Fruit fly (Drosophila melanogaster) whole organism, embryonic: ENCODE measurements around the gene msps.
A peak's percentile ranks its signal among the peaks of the same experiment; 100 is the strongest.

Experiments
- Ada2b ChIP-seq: fragments of 200-800 bp; sonication (Bioruptor generic); IDR thresholded peaks from 2 replicates; pipeline ENCODE4 v1.3.6; 2022; ENCODE audit warnings: missing biosample characterization, missing genetic modification characterization
- Bdp1 ChIP-seq: fragments of 200-800 bp; sonication (Bioruptor generic); optimal IDR thresholded peaks from 3 replicates; lab custom pipeline; 2016; ENCODE audit warnings: missing biosample characterization, missing genetic modification characterization
- CG10462 ChIP-seq: fragments of 200-800 bp; sonication (Bioruptor generic); optimal IDR thresholded peaks from 2 replicates; lab custom pipeline; 2016; ENCODE audit warnings: missing biosample characterization, missing genetic modification characterization
- CG10654 ChIP-seq: fragments of 200-800 bp; sonication (Bioruptor generic); optimal IDR thresholded peaks from 2 replicates; lab custom pipeline; 2016; ENCODE audit warnings: missing biosample characterization, missing genetic modification characterization
- CG15011 ChIP-seq: fragments of 200-800 bp; sonication (Bioruptor generic); optimal IDR thresholded peaks from 3 replicates; lab custom pipeline; 2018; ENCODE audit warnings: missing biosample characterization, mild to moderate bottlenecking, missing genetic modification characterization
- CG15269 ChIP-seq: fragments of 200-800 bp; sonication (Bioruptor generic); optimal IDR thresholded peaks from 2 replicates; lab custom pipeline; 2018; ENCODE audit warnings: missing biosample characterization, mild to moderate bottlenecking, missing genetic modification characterization, moderate library complexity
- CG16779 ChIP-seq: fragments of 200-800 bp; sonication (Bioruptor generic); IDR thresholded peaks from 2 replicates; pipeline ENCODE4 v1.3.6; 2022; ENCODE audit warnings: missing biosample characterization, missing genetic modification characterization
- CG16863 ChIP-seq: fragments of 200-800 bp; sonication (Bioruptor generic); optimal IDR thresholded peaks from 3 replicates; lab custom pipeline; 2016; ENCODE audit warnings: missing biosample characterization, missing genetic modification characterization
- CG2889 ChIP-seq: fragments of 200-800 bp; sonication (Bioruptor generic); IDR thresholded peaks from 3 replicates; pipeline ENCODE4 v1.3.6; 2022; ENCODE audit warnings: missing biosample characterization, missing genetic modification characterization
- CG3065 ChIP-seq: fragments of 200-800 bp; sonication (Bioruptor generic); optimal IDR thresholded peaks from 2 replicates; lab custom pipeline; 2016; ENCODE audit warnings: missing biosample characterization, missing genetic modification characterization
- CG31365 ChIP-seq: fragments of 200-800 bp; sonication (Bioruptor generic); optimal IDR thresholded peaks from 2 replicates; lab custom pipeline; 2018; ENCODE audit warnings: missing biosample characterization, mild to moderate bottlenecking, missing genetic modification characterization
- CG3847 ChIP-seq: fragments of 200-800 bp; sonication (Bioruptor generic); IDR thresholded peaks from 2 replicates; pipeline ENCODE4 v1.3.6; 2022; ENCODE audit warnings: missing biosample characterization, missing genetic modification characterization
- CG6272 ChIP-seq: fragments of 200-800 bp; sonication (Bioruptor generic); IDR thresholded peaks from 2 replicates; pipeline ENCODE4 v1.3.6; 2022; ENCODE audit warnings: missing biosample characterization, missing genetic modification characterization
- CG6654 ChIP-seq: fragments of 200-800 bp; sonication (Bioruptor generic); optimal IDR thresholded peaks from 2 replicates; lab custom pipeline; 2017; ENCODE audit warnings: missing biosample characterization, mild to moderate bottlenecking, missing genetic modification characterization
- CG7745 ChIP-seq: fragments of 200-800 bp; sonication (Bioruptor generic); optimal IDR thresholded peaks from 2 replicates; lab custom pipeline; 2018; ENCODE audit warnings: missing biosample characterization, mild to moderate bottlenecking, missing genetic modification characterization, moderate library complexity
- CG7963 ChIP-seq: fragments of 200-800 bp; sonication (Bioruptor generic); IDR thresholded peaks from 3 replicates; pipeline ENCODE4 v1.3.6; 2022; ENCODE audit warnings: missing biosample characterization, missing genetic modification characterization; ENCODE audit not compliant: partially characterized antibody
- CG8944 ChIP-seq: fragments of 200-800 bp; sonication (Bioruptor generic); optimal IDR thresholded peaks from 3 replicates; lab custom pipeline; 2016; ENCODE audit warnings: missing biosample characterization, missing genetic modification characterization
- CG9932 ChIP-seq: fragments of 200-800 bp; sonication (Bioruptor generic); IDR thresholded peaks from 2 replicates; pipeline ENCODE4 v1.3.6; 2022; ENCODE audit warnings: missing biosample characterization, missing genetic modification characterization
- Camta ChIP-seq: fragments of 200-800 bp; sonication (Bioruptor generic); optimal IDR thresholded peaks from 2 replicates; lab custom pipeline; 2016; ENCODE audit warnings: missing biosample characterization, missing genetic modification characterization
- CoRest ChIP-seq: fragments of 200-800 bp; sonication (Bioruptor generic); optimal IDR thresholded peaks from 3 replicates; lab custom pipeline; 2018; ENCODE audit warnings: missing biosample characterization, mild to moderate bottlenecking, missing genetic modification characterization, moderate library complexity
- Dip3 ChIP-seq: fragments of 200-800 bp; sonication (Bioruptor generic); optimal IDR thresholded peaks from 3 replicates; lab custom pipeline; 2016; ENCODE audit warnings: missing biosample characterization, missing genetic modification characterization
- ERR ChIP-seq: fragments of 200-800 bp; sonication (Bioruptor generic); optimal IDR thresholded peaks from 2 replicates; lab custom pipeline; 2016; ENCODE audit warnings: missing biosample characterization, missing genetic modification characterization
- HLH3B ChIP-seq: fragments of 200-800 bp; sonication (Bioruptor generic); IDR thresholded peaks from 2 replicates; pipeline ENCODE4 v1.3.6; 2022; ENCODE audit warnings: missing biosample characterization, missing genetic modification characterization
- Hey ChIP-seq: fragments of 200-800 bp; sonication (Bioruptor generic); optimal IDR thresholded peaks from 3 replicates; lab custom pipeline; 2018; ENCODE audit warnings: missing biosample characterization, mild to moderate bottlenecking, missing genetic modification characterization
- HmgZ ChIP-seq: fragments of 200-800 bp; sonication (Bioruptor generic); optimal IDR thresholded peaks from 2 replicates; lab custom pipeline; 2018; ENCODE audit warnings: missing biosample characterization, mild to moderate bottlenecking, missing genetic modification characterization
- Meics ChIP-seq: fragments of 200-800 bp; sonication (Bioruptor generic); optimal IDR thresholded peaks from 2 replicates; lab custom pipeline; 2017; ENCODE audit warnings: missing biosample characterization, mild to moderate bottlenecking, missing genetic modification characterization
- NC2α ChIP-seq: fragments of 200-800 bp; sonication (Bioruptor generic); optimal IDR thresholded peaks from 2 replicates; lab custom pipeline; 2016; ENCODE audit warnings: missing biosample characterization, missing genetic modification characterization
- Nf-YA ChIP-seq: fragments of 200-800 bp; sonication (Bioruptor generic); IDR thresholded peaks from 2 replicates; pipeline ENCODE4 v1.3.6; 2022; ENCODE audit warnings: missing biosample characterization, missing genetic modification characterization
- Spps ChIP-seq: fragments of 200-800 bp; sonication (Bioruptor generic); optimal IDR thresholded peaks from 2 replicates; lab custom pipeline; 2018; ENCODE audit warnings: missing biosample characterization, mild to moderate bottlenecking, missing genetic modification characterization
- Ssrp ChIP-seq: fragments of 200-800 bp; sonication (Bioruptor generic); optimal IDR thresholded peaks from 2 replicates; lab custom pipeline; 2018; ENCODE audit warnings: missing biosample characterization, mild to moderate bottlenecking, missing genetic modification characterization, moderate library complexity
- Taf1 ChIP-seq: fragments of 200-800 bp; sonication (Bioruptor generic); IDR thresholded peaks from 2 replicates; pipeline ENCODE4 v1.3.6; 2022; ENCODE audit warnings: missing biosample characterization, missing genetic modification characterization
- Xrp1 ChIP-seq: fragments of 200-800 bp; sonication (Bioruptor generic); IDR thresholded peaks from 2 replicates; pipeline ENCODE4 v1.3.6; 2022; ENCODE audit warnings: missing biosample characterization, missing genetic modification characterization
- YL-1 ChIP-seq: fragments of 200-800 bp; sonication (Bioruptor generic); optimal IDR thresholded peaks from 3 replicates; lab custom pipeline; 2017; ENCODE audit warnings: missing biosample characterization, mild to moderate bottlenecking, missing genetic modification characterization
- abd-A ChIP-seq: fragments of 200-800 bp; sonication (Bioruptor generic); optimal IDR thresholded peaks from 3 replicates; lab custom pipeline; 2019; ENCODE audit warnings: missing biosample characterization, mild to moderate bottlenecking, missing genetic modification characterization, moderate library complexity
- amos ChIP-seq: fragments of 200-800 bp; sonication (Bioruptor generic); IDR thresholded peaks from 2 replicates; pipeline ENCODE4 v1.3.6; 2022; ENCODE audit warnings: missing biosample characterization, missing genetic modification characterization; ENCODE audit not compliant: partially characterized antibody
- br ChIP-seq: fragments of >200 bp; optimal IDR thresholded peaks from 2 replicates; lab custom pipeline; 2017
- ci ChIP-seq: fragments of 200-800 bp; sonication (Bioruptor generic); IDR thresholded peaks from 3 replicates; pipeline ENCODE4 v1.3.6; 2022; ENCODE audit warnings: missing biosample characterization, missing genetic modification characterization
- crp ChIP-seq, 2 experiments: fragments of 200-800 bp; sonication (Bioruptor generic); optimal IDR thresholded peaks; 2 replicates in 1 of 2; 3 replicates in 1 of 2; lab custom pipeline; 2017; ENCODE audit warnings: missing biosample characterization in 2 of 2, missing genetic modification characterization in 2 of 2, mild to moderate bottlenecking in 1 of 2, moderate library complexity in 1 of 2
- danr ChIP-seq: fragments of 200-800 bp; sonication (Bioruptor generic); IDR thresholded peaks from 2 replicates; pipeline ENCODE4 v1.3.6; 2022; ENCODE audit warnings: missing biosample characterization, missing genetic modification characterization
- dmrt99B ChIP-seq: fragments of 200-800 bp; sonication (Bioruptor generic); optimal IDR thresholded peaks from 2 replicates; lab custom pipeline; 2018; ENCODE audit warnings: missing biosample characterization, mild to moderate bottlenecking, missing genetic modification characterization, moderate library complexity
- fd3F ChIP-seq: fragments of 200-800 bp; sonication (Bioruptor generic); optimal IDR thresholded peaks from 2 replicates; lab custom pipeline; 2018; ENCODE audit warnings: missing biosample characterization, mild to moderate bottlenecking, missing genetic modification characterization, moderate library complexity
- grau ChIP-seq: fragments of 200-800 bp; optimal IDR thresholded peaks from 3 replicates; lab custom pipeline; 2019; ENCODE audit warnings: missing biosample characterization, mild to moderate bottlenecking, missing genetic modification characterization, moderate library complexity
- lbe ChIP-seq: fragments of 200-800 bp; sonication (Bioruptor generic); optimal IDR thresholded peaks from 2 replicates; lab custom pipeline; 2016; ENCODE audit warnings: missing biosample characterization, mild to moderate bottlenecking, missing genetic modification characterization
- oc ChIP-seq: fragments of 200-800 bp; sonication (Bioruptor generic); optimal IDR thresholded peaks from 2 replicates; lab custom pipeline; 2018; ENCODE audit warnings: missing biosample characterization, mild to moderate bottlenecking, missing genetic modification characterization, moderate library complexity
- phol ChIP-seq: fragments of 200-800 bp; sonication (Bioruptor generic); optimal IDR thresholded peaks from 3 replicates; lab custom pipeline; 2018; ENCODE audit warnings: missing biosample characterization, mild to moderate bottlenecking, missing genetic modification characterization, moderate library complexity
- pnt ChIP-seq: fragments of 200-800 bp; sonication (Bioruptor generic); optimal IDR thresholded peaks from 3 replicates; lab custom pipeline; 2016; ENCODE audit warnings: missing biosample characterization, missing genetic modification characterization
- ranshi ChIP-seq: fragments of 200-800 bp; sonication (Bioruptor generic); IDR thresholded peaks from 2 replicates; pipeline ENCODE4 v1.3.6; 2022; ENCODE audit warnings: missing biosample characterization, missing genetic modification characterization
- rib ChIP-seq: fragments of 200-800 bp; sonication (Bioruptor generic); IDR thresholded peaks from 2 replicates; pipeline ENCODE4 v1.3.6; 2022; ENCODE audit warnings: missing biosample characterization, missing genetic modification characterization
- ro ChIP-seq: fragments of 200-800 bp; sonication (Bioruptor generic); IDR thresholded peaks from 2 replicates; pipeline ENCODE4 v1.3.6; 2022; ENCODE audit warnings: missing biosample characterization, missing genetic modification characterization
- row ChIP-seq: fragments of 200-800 bp; sonication (Bioruptor generic); IDR thresholded peaks from 3 replicates; pipeline ENCODE4 v1.3.6; 2022; ENCODE audit warnings: missing biosample characterization, missing genetic modification characterization

Gene msps

DNA sequence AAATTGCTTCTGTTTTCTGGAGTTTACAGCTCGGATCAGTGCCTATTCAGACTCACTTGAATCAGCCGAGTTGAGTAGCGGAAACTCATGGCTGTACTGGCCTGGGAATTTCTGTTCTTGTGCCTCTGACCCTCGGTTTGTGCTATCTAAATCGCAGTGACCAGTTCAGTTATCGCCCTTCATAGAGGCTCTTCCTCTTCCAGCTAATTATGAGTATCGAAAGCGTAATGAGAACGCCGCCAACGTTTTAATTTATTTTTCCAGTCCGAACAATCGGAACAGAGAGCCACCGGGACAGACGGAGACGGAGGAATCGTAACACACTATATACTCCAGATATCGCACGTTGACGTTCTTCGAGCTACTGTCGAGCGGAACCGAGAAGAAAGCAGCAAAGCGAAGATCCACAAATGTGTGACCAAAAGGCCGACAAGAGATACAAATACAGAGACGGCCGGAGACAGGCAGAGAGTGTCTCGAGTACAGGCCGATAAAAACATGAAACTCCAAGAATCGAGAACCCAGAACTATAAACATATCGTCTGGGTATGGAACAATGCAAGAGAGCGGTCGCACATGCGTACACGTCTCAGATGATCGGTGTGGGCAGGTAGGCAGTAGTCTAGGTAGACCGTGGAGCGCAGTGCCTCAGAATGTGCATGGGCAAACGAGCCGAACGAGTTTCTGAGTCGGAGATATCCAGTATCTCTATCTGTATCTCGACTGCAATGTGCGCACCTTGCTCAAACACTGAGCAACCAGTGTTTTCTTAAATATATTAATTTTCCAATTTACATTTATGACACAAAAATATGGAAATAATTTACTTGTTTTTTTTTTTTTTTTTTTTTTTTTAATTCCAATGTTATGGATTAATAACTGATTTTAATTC is 21.3 kb downstream of the msps start (continued):
- TF ChIP-seq dmrt99B (tag; lab: Kevin White, UChicago), result peak; percentile 59
- TF ChIP-seq Ssrp, result peak; percentile 65
- TF ChIP-seq row (GFP tag; lab: Robert Waterston, UW), result peak; percentile 85
- no peak for TF ChIP-seq lbe (GFP tag; lab: Kevin White, UChicago)
- TF ChIP-seq abd-A (tag; lab: Kevin White, UChicago), result no peak
- peak; percentile 51 for TF ChIP-seq Camta (GFP tag; lab: Kevin White, UChicago)
- TF ChIP-seq CG3847 (GFP tag; lab: Robert Waterston, UW), result no peak
- no peak for TF ChIP-seq HmgZ
- no peak for TF ChIP-seq rib (GFP tag; lab: Robert Waterston, UW)
- peak; percentile 86 for TF ChIP-seq ci (GFP tag; lab: Robert Waterston, UW)
- no peak for TF ChIP-seq Bdp1 (GFP tag; lab: Kevin White, UChicago)
- no peak for TF ChIP-seq CG9932
- no peak for TF ChIP-seq br
- peak; percentile 39; the same call in 1 of the 2 replicates for TF ChIP-seq danr (GFP tag; lab: Robert Waterston, UW)
- no peak for TF ChIP-seq amos (GFP tag; lab: Robert Waterston, UW)
- TF ChIP-seq Meics (GFP tag; lab: Kevin White, UChicago), result peak; percentile 30
- peak; percentile 20 for TF ChIP-seq Spps
- TF ChIP-seq CoRest (tag; lab: Kevin White, UChicago), result peak; percentile 48
- no peak for TF ChIP-seq fd3F
- peak; percentile 75 for TF ChIP-seq grau
- TF ChIP-seq Taf1, result no peak
- no peak for TF ChIP-seq crp (GFP tag; optimal IDR thresholded peaks at IDR 0.05; lab: Kevin White, UChicago)
- no peak for TF ChIP-seq CG15269
- TF ChIP-seq CG10462 (GFP tag; lab: Kevin White, UChicago), result peak; percentile 67
- TF ChIP-seq CG6272 (GFP tag; lab: Robert Waterston, UW), result peak; percentile 58; the same call in 1 of the 2 replicates
- peak; percentile 60 for TF ChIP-seq Ada2b (GFP tag; lab: Robert Waterston, UW)
- peak; percentile 56; the same call in 1 of the 2 replicates for TF ChIP-seq Nf-YA (GFP tag; lab: Robert Waterston, UW)
- TF ChIP-seq Dip3 (GFP tag; lab: Kevin White, UChicago), result no peak
- no peak for TF ChIP-seq pnt (GFP tag; lab: Kevin White, UChicago)
- no peak for TF ChIP-seq NC2α
- peak; percentile 37 for TF ChIP-seq CG16863 (GFP tag; lab: Kevin White, UChicago)
- peak; percentile 67 for TF ChIP-seq CG10654
- peak; percentile 96 for TF ChIP-seq Xrp1
- peak; percentile 30; the same call in 1 of the 2 replicates for TF ChIP-seq ro (GFP tag; lab: Robert Waterston, UW)
- TF ChIP-seq YL-1 (GFP tag; lab: Kevin White, UChicago), result no peak
- TF ChIP-seq oc (tag; lab: Kevin White, UChicago), result peak; percentile 54
- TF ChIP-seq CG16779 (GFP tag; lab: Robert Waterston, UW), result no peak
- no peak for TF ChIP-seq CG6654
- TF ChIP-seq ERR (GFP tag; lab: Kevin White, UChicago), result no peak
- peak; percentile 82 for TF ChIP-seq CG2889 (GFP tag; lab: Robert Waterston, UW)
- TF ChIP-seq phol (tag; lab: Kevin White, UChicago), result peak; percentile 60
- TF ChIP-seq CG7963, result no peak
- peak; percentile 89 for TF ChIP-seq HLH3B (GFP tag; lab: Robert Waterston, UW)
- no peak for TF ChIP-seq CG15011 (GFP tag; lab: Kevin White, UChicago)
- no peak for TF ChIP-seq CG8944 (GFP tag; lab: Kevin White, UChicago)
- no peak for TF ChIP-seq CG3065 (GFP tag; lab: Kevin White, UChicago)
- peak; percentile 10 for TF ChIP-seq CG7745
- TF ChIP-seq Hey (tag; lab: Kevin White, UChicago), result no peak
- peak; percentile 73 for TF ChIP-seq ranshi (GFP tag; lab: Robert Waterston, UW)
- TF ChIP-seq CG31365 (tag; lab: Kevin White, UChicago), result no peak
